Fruit fly (Drosophila melanogaster) whole organism, pupa: ENCODE measurements around the gene SKIP.

Experiments used
- CG13204 ChIP-seq: fragments of 200-800 bp; sonication (Bioruptor generic); optimal IDR thresholded peaks from 2 replicates; lab custom pipeline; 2018; ENCODE audit warnings: missing biosample characterization, mild to moderate bottlenecking, missing genetic modification characterization, moderate library complexity
- CG17806 ChIP-seq: fragments of 200-800 bp; sonication (Bioruptor generic); optimal IDR thresholded peaks from 2 replicates; lab custom pipeline; 2018; ENCODE audit warnings: missing biosample characterization, mild to moderate bottlenecking, missing genetic modification characterization, moderate library complexity
- CG9948 ChIP-seq: fragments of 200-800 bp; sonication (Bioruptor generic); optimal IDR thresholded peaks from 2 replicates; lab custom pipeline; 2018; ENCODE audit warnings: missing biosample characterization, mild to moderate bottlenecking, missing genetic modification characterization, moderate library complexity
- D1 ChIP-seq: fragments of 200-800 bp; sonication (Bioruptor generic); optimal IDR thresholded peaks from 2 replicates; lab custom pipeline; 2018; ENCODE audit warnings: missing biosample characterization, mild to moderate bottlenecking, missing genetic modification characterization, moderate library complexity
- Pif1B ChIP-seq: fragments of 200-800 bp; sonication (Bioruptor generic); optimal IDR thresholded peaks from 3 replicates; lab custom pipeline; 2016; ENCODE audit warnings: missing biosample characterization, missing genetic modification characterization

DNA sequence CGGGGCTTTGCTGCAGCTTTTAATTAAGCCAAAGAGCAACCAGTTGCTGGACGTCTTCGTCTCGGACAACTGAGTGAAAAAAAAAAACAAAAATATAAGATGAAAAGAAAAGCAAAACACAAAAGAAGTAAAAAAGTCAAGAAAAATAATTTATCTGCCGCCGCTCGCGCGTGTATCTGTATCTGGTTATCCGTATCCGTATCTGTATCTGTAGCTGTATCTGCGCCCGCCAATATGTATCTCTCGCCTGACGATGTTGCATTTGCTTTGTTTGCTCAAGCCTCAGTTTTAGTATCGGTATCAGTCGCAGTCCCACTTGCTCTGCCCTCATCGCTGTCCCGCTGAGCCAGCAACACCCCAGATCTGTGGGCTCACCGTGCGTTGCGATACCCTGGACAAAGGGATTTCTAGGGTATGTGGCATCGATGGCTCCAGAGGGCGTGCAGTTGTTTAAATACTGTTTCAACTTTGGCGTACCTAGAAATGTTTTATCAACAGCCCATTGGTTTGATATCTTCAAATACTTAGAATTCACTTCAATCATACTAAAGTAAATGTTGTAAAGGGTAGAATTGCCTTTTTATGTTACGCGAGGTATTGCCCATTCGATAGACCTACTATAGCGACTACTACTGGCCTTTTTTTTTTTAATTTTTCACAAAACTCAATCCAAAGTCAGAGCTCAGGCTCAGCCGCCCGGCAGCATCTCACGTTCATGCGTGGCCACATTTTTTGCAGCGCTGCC lies 62.0 kb downstream of the SKIP start:
- TF ChIP-seq Pif1B (GFP tag; lab: Kevin White, UChicago) (peak; percentile 62), D1 (tag; lab: Kevin White, UChicago) (peak; percentile 1), CG17806 (tag; lab: Kevin White, UChicago) (peak; percentile 69), CG9948 (tag; lab: Kevin White, UChicago) (peak; percentile 71), CG13204 (GFP tag; lab: Kevin White, UChicago) (peak; percentile 4)
